Fruit fly (Drosophila melanogaster) whole organism: ENCODE results near the gene Or82a.

ENCODE experiments used
- CG8478 ChIP-seq: fragments of >200 bp; optimal IDR thresholded peaks from 2 replicates; lab custom pipeline; 2018; ENCODE audit warnings: inconsistent platforms
- EcR ChIP-seq, 2 experiments: fragments of >200 bp; optimal IDR thresholded peaks; 2 replicates each; lab custom pipeline; 2017; ENCODE audit warnings: missing biosample characterization in 2 of 2, missing genetic modification characterization in 2 of 2, missing genetic modification reagents in 2 of 2
- psq ChIP-seq: fragments of >200 bp; optimal IDR thresholded peaks from 2 replicates; lab custom pipeline; 2017

DNA sequence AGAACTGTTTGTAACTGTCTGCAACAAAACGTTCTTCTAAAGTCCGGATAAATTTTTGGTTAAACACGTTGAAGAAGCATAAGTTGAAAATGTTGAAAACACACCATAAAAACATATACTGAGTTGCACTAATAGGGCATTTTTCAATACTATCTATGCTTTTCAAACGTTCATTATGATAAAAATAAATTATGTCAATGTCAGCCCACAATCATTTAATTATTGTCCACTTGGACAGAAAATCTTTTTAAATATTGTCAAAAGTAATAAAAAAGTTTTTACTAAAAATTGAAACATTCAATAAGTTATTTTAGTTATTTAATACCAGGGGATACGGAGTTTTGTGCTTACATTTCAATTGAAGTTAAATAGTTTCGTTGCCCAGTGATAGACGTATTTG, 9.7 kb downstream of the Or82a start, which contains the start of gene CG1092:
- TF ChIP-seq EcR (GFP tag; optimal IDR thresholded peaks at IDR 0.05; lab: Kevin White, UChicago): no peak
- TF ChIP-seq CG8478: no peak
- TF ChIP-seq psq (lab: Kevin White, UChicago): no peak
